Fruit fly (Drosophila melanogaster) whole organism, embryonic: Measurements from ENCODE around the gene CG15034.

Experiments used
- B-H1 ChIP-seq: fragments of 200-800 bp; sonication (Bioruptor generic); IDR thresholded peaks from 3 replicates; pipeline ENCODE4 v1.3.6; 2022; ENCODE audit warnings: missing biosample characterization, missing genetic modification characterization
- B-H2 ChIP-seq: fragments of 200-800 bp; sonication (Bioruptor generic); optimal IDR thresholded peaks from 2 replicates; lab custom pipeline; 2018; ENCODE audit warnings: missing biosample characterization, mild to moderate bottlenecking, missing genetic modification characterization
- Bdp1 ChIP-seq: fragments of 200-800 bp; sonication (Bioruptor generic); optimal IDR thresholded peaks from 3 replicates; lab custom pipeline; 2016; ENCODE audit warnings: missing biosample characterization, missing genetic modification characterization
- Blimp-1 ChIP-seq: fragments of 200-800 bp; sonication (Bioruptor generic); optimal IDR thresholded peaks from 3 replicates; lab custom pipeline; 2018; ENCODE audit warnings: missing biosample characterization, missing genetic modification characterization, mild to moderate bottlenecking, moderate library complexity, missing genetic modification reagents
- CG10321 ChIP-seq: fragments of 200-800 bp; sonication (Bioruptor generic); IDR thresholded peaks from 2 replicates; pipeline ENCODE4 v1.3.6; 2022; ENCODE audit warnings: missing biosample characterization, missing genetic modification characterization
- CG11247 ChIP-seq: fragments of 200-800 bp; sonication (Bioruptor generic); IDR thresholded peaks from 2 replicates; pipeline ENCODE4 v1.3.6; 2022; ENCODE audit warnings: missing biosample characterization, missing genetic modification characterization
- CG11560 ChIP-seq: fragments of 200-800 bp; sonication (Bioruptor generic); IDR thresholded peaks from 3 replicates; pipeline ENCODE4 v1.3.6; 2022; ENCODE audit warnings: missing biosample characterization, missing genetic modification characterization
- CG11723 ChIP-seq: fragments of 200-800 bp; sonication (Bioruptor generic); optimal IDR thresholded peaks from 2 replicates; lab custom pipeline; 2017; ENCODE audit warnings: missing biosample characterization, mild to moderate bottlenecking, missing genetic modification characterization
- CG13894 ChIP-seq: fragments of 200-800 bp; sonication (Bioruptor generic); optimal IDR thresholded peaks from 3 replicates; lab custom pipeline; 2018; ENCODE audit warnings: missing biosample characterization, mild to moderate bottlenecking, missing genetic modification characterization, moderate library complexity
- CG14965 ChIP-seq: fragments of 200-800 bp; sonication (Bioruptor generic); optimal IDR thresholded peaks from 2 replicates; lab custom pipeline; 2016; ENCODE audit warnings: missing biosample characterization, missing genetic modification characterization, borderline replicate concordance
- CG17912 ChIP-seq: fragments of 200-800 bp; sonication (Bioruptor generic); optimal IDR thresholded peaks from 2 replicates; lab custom pipeline; 2018; ENCODE audit warnings: missing biosample characterization, mild to moderate bottlenecking, missing genetic modification characterization
- CG18619 ChIP-seq: fragments of 200-800 bp; sonication (Bioruptor generic); optimal IDR thresholded peaks from 3 replicates; lab custom pipeline; 2017; ENCODE audit warnings: missing biosample characterization, mild to moderate bottlenecking, missing genetic modification characterization
- CG2129 ChIP-seq: fragments of 200-800 bp; sonication (Bioruptor generic); IDR thresholded peaks from 2 replicates; pipeline ENCODE4 v1.3.6; 2022; ENCODE audit warnings: missing biosample characterization, missing genetic modification characterization; ENCODE audit not compliant: partially characterized antibody
- CG2678 ChIP-seq: fragments of 200-800 bp; sonication (Bioruptor generic); optimal IDR thresholded peaks from 3 replicates; lab custom pipeline; 2019; ENCODE audit warnings: missing biosample characterization, mild to moderate bottlenecking, missing genetic modification characterization, moderate library complexity
- CG30431 ChIP-seq: fragments of 200-800 bp; sonication (Bioruptor generic); optimal IDR thresholded peaks from 2 replicates; lab custom pipeline; 2017; ENCODE audit warnings: missing biosample characterization, missing genetic modification characterization
- CG32532 ChIP-seq: fragments of 200-800 bp; sonication (Bioruptor generic); IDR thresholded peaks from 2 replicates; pipeline ENCODE4 v1.3.6; 2022; ENCODE audit warnings: missing biosample characterization, missing genetic modification characterization
- CG33213 ChIP-seq: fragments of 200-800 bp; sonication (Bioruptor generic); optimal IDR thresholded peaks from 3 replicates; lab custom pipeline; 2016; ENCODE audit warnings: missing biosample characterization, missing genetic modification characterization
- CG3407 ChIP-seq: fragments of 200-800 bp; sonication (Bioruptor generic); optimal IDR thresholded peaks from 2 replicates; lab custom pipeline; 2018; ENCODE audit warnings: missing biosample characterization, mild to moderate bottlenecking, missing genetic modification characterization
- CG43689 ChIP-seq: fragments of 200-800 bp; sonication (Bioruptor generic); IDR thresholded peaks from 2 replicates; pipeline ENCODE4 v1.3.6; 2022; ENCODE audit warnings: missing biosample characterization, missing genetic modification characterization
- CG4854 ChIP-seq: fragments of 200-800 bp; sonication (Bioruptor generic); optimal IDR thresholded peaks from 2 replicates; lab custom pipeline; 2016; ENCODE audit warnings: missing biosample characterization, missing genetic modification characterization, inconsistent platforms
- Camta ChIP-seq: fragments of 200-800 bp; sonication (Bioruptor generic); optimal IDR thresholded peaks from 2 replicates; lab custom pipeline; 2016; ENCODE audit warnings: missing biosample characterization, missing genetic modification characterization
- CrebB ChIP-seq: fragments of 200-800 bp; sonication (Bioruptor generic); optimal IDR thresholded peaks from 3 replicates; lab custom pipeline; 2018; ENCODE audit warnings: missing biosample characterization, mild to moderate bottlenecking, missing genetic modification characterization
- Dek ChIP-seq: fragments of 200-800 bp; sonication (Bioruptor generic); optimal IDR thresholded peaks from 3 replicates; lab custom pipeline; 2019; ENCODE audit warnings: missing biosample characterization, mild to moderate bottlenecking, missing genetic modification characterization, moderate library complexity
- Doc3 ChIP-seq: fragments of 200-800 bp; sonication (Bioruptor generic); IDR thresholded peaks from 3 replicates; pipeline ENCODE4 v1.3.6; 2022; ENCODE audit warnings: missing biosample characterization, missing genetic modification characterization; ENCODE audit not compliant: partially characterized antibody
- Fer3 ChIP-seq: fragments of 200-800 bp; sonication (Bioruptor generic); optimal IDR thresholded peaks from 2 replicates; lab custom pipeline; 2018; ENCODE audit warnings: missing biosample characterization, mild to moderate bottlenecking, missing genetic modification characterization, moderate library complexity
- Mes4 ChIP-seq: fragments of 200-800 bp; sonication (Bioruptor generic); optimal IDR thresholded peaks from 2 replicates; lab custom pipeline; 2016; ENCODE audit warnings: missing biosample characterization, missing genetic modification characterization
- Neu2 ChIP-seq: fragments of 200-800 bp; sonication (Bioruptor generic); optimal IDR thresholded peaks from 3 replicates; lab custom pipeline; 2016; ENCODE audit warnings: missing biosample characterization, missing genetic modification characterization, borderline replicate concordance
- Ptx1 ChIP-seq: fragments of 200-800 bp; sonication (Bioruptor generic); IDR thresholded peaks from 2 replicates; pipeline ENCODE4 v1.3.6; 2022; ENCODE audit warnings: missing biosample characterization, missing genetic modification characterization
- Scr ChIP-seq: fragments of 200-800 bp; sonication (Bioruptor generic); IDR thresholded peaks from 2 replicates; pipeline ENCODE4 v1.3.6; 2022; ENCODE audit warnings: missing biosample characterization, missing genetic modification characterization; ENCODE audit not compliant: partially characterized antibody
- YL-1 ChIP-seq: fragments of 200-800 bp; sonication (Bioruptor generic); optimal IDR thresholded peaks from 3 replicates; lab custom pipeline; 2017; ENCODE audit warnings: missing biosample characterization, mild to moderate bottlenecking, missing genetic modification characterization
- bbx ChIP-seq: fragments of 200-800 bp; sonication (Bioruptor generic); IDR thresholded peaks from 2 replicates; pipeline ENCODE4 v1.3.6; 2022; ENCODE audit warnings: missing biosample characterization, missing genetic modification characterization; ENCODE audit not compliant: partially characterized antibody
- bsh ChIP-seq, 2 experiments: fragments of 200-800 bp; sonication (Bioruptor generic); optimal IDR thresholded peaks; 2 replicates each; lab custom pipeline; 2017 to 2018; ENCODE audit warnings: mild to moderate bottlenecking in 2 of 2, missing biosample characterization in 2 of 2, missing genetic modification characterization in 2 of 2, moderate library complexity in 1 of 2
- cas ChIP-seq: fragments of 200-800 bp; sonication (Bioruptor generic); IDR thresholded peaks from 2 replicates; pipeline ENCODE4 v1.3.6; 2022; ENCODE audit warnings: missing biosample characterization, missing genetic modification characterization
- cato ChIP-seq: fragments of 200-800 bp; sonication (Bioruptor generic); optimal IDR thresholded peaks from 2 replicates; lab custom pipeline; 2016; ENCODE audit warnings: missing biosample characterization, missing genetic modification characterization, borderline replicate concordance
- exex ChIP-seq: fragments of 200-800 bp; sonication (Bioruptor generic); optimal IDR thresholded peaks from 4 replicates; lab custom pipeline; 2018; ENCODE audit warnings: missing biosample characterization, mild to moderate bottlenecking, missing genetic modification characterization, moderate library complexity
- eyg ChIP-seq: fragments of 200-800 bp; sonication (Bioruptor generic); optimal IDR thresholded peaks from 3 replicates; lab custom pipeline; 2016; ENCODE audit warnings: missing biosample characterization, missing genetic modification characterization
- gt ChIP-seq: fragments of 200-800 bp; sonication (Bioruptor generic); IDR thresholded peaks from 2 replicates; pipeline ENCODE4 v1.3.6; 2022; ENCODE audit warnings: missing biosample characterization, missing genetic modification characterization
- lilli ChIP-seq: fragments of 200-800 bp; sonication (Bioruptor generic); optimal IDR thresholded peaks from 3 replicates; lab custom pipeline; 2016; ENCODE audit warnings: missing biosample characterization, missing genetic modification characterization
- lmd ChIP-seq: fragments of 200-800 bp; sonication (Bioruptor generic); IDR thresholded peaks from 2 replicates; pipeline ENCODE4 v1.3.6; 2022; ENCODE audit warnings: missing biosample characterization, missing genetic modification characterization
- mirr ChIP-seq: fragments of 200-800 bp; sonication (Bioruptor generic); optimal IDR thresholded peaks from 3 replicates; lab custom pipeline; 2018; ENCODE audit warnings: missing biosample characterization, mild to moderate bottlenecking, missing genetic modification characterization
- nau ChIP-seq: fragments of 200-800 bp; sonication (Bioruptor generic); optimal IDR thresholded peaks from 3 replicates; lab custom pipeline; 2017; ENCODE audit warnings: missing biosample characterization, mild to moderate bottlenecking, missing genetic modification characterization, missing genetic modification reagents
- nom ChIP-seq: fragments of 200-800 bp; sonication (Bioruptor generic); optimal IDR thresholded peaks from 2 replicates; lab custom pipeline; 2017; ENCODE audit warnings: missing biosample characterization, missing genetic modification characterization, mild to moderate bottlenecking, moderate library complexity, missing genetic modification reagents
- org-1 ChIP-seq: fragments of 200-800 bp; sonication (Bioruptor generic); optimal IDR thresholded peaks from 2 replicates; lab custom pipeline; 2017; ENCODE audit warnings: missing biosample characterization, missing genetic modification characterization
- peb ChIP-seq: fragments of 200-800 bp; sonication (Bioruptor generic); IDR thresholded peaks from 2 replicates; pipeline ENCODE4 v1.3.6; 2022; ENCODE audit warnings: missing biosample characterization, missing genetic modification characterization
- pita ChIP-seq: fragments of 200-800 bp; sonication (Bioruptor generic); optimal IDR thresholded peaks from 2 replicates; lab custom pipeline; 2017; ENCODE audit warnings: missing biosample characterization, mild to moderate bottlenecking, missing genetic modification characterization
- sd ChIP-seq: fragments of 200-800 bp; sonication (Bioruptor generic); optimal IDR thresholded peaks from 3 replicates; lab custom pipeline; 2018; ENCODE audit warnings: missing biosample characterization, mild to moderate bottlenecking, missing genetic modification characterization, moderate library complexity
- sqz ChIP-seq: fragments of 200-800 bp; sonication (Bioruptor generic); optimal IDR thresholded peaks from 3 replicates; lab custom pipeline; 2018; ENCODE audit warnings: missing biosample characterization, mild to moderate bottlenecking, missing genetic modification characterization
- twi ChIP-seq: fragments of 200-800 bp; optimal IDR thresholded peaks from 2 replicates; lab custom pipeline; 2019; ENCODE audit warnings: missing biosample characterization, mild to moderate bottlenecking, missing genetic modification characterization, moderate library complexity
- tx ChIP-seq: fragments of 200-800 bp; sonication (Bioruptor generic); optimal IDR thresholded peaks from 2 replicates; lab custom pipeline; 2016; ENCODE audit warnings: missing biosample characterization, missing genetic modification characterization
- vvl ChIP-seq: fragments of 200-800 bp; sonication (Bioruptor generic); IDR thresholded peaks from 2 replicates; pipeline ENCODE4 v1.3.6; 2022; ENCODE audit warnings: missing biosample characterization, missing genetic modification characterization

Gene CG15034

DNA sequence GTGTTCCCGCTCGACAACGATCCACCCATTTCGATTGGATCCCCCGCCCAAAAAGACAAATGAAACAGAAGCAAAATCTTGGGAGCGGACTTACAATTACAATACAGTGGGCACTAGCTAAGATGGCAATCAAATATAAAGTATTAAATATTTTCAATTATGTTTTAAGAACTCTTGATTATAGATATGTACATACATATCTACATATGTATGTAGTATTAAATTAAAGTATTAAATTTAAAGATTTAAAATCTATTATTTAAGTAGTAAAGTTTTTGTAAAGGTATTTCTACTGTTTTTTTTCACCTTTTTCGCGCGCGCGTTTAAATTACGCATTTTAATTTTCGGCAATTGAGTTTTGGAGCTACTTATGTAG, 12.5 kb downstream of the CG15034 start (continued):
- no peak for TF ChIP-seq YL-1 (GFP tag; lab: Kevin White, UChicago)
- TF ChIP-seq exex (tag; lab: Kevin White, UChicago) = peak; percentile 18
- TF ChIP-seq bbx (GFP tag; lab: Robert Waterston, UW) = no peak
- TF ChIP-seq twi (tag; lab: Kevin White, UChicago) = peak; percentile 50
- TF ChIP-seq CG2678 (tag; lab: Kevin White, UChicago) = peak; percentile 90
- TF ChIP-seq bsh (GFP tag; optimal IDR thresholded peaks at IDR 0.05; lab: Kevin White, UChicago) = peak; percentile 2 to 87
- TF ChIP-seq org-1 (GFP tag; lab: Kevin White, UChicago) = peak; percentile 42
- TF ChIP-seq CG30431 = peak; percentile 38
- no peak for TF ChIP-seq CG17912 (GFP tag; lab: Kevin White, UChicago)
- TF ChIP-seq nom (GFP tag; lab: Kevin White, UChicago) = peak; percentile 35
- no peak for TF ChIP-seq Mes4
- TF ChIP-seq lmd (GFP tag; lab: Robert Waterston, UW) = peak; percentile 73
- peak; percentile 38; the same call in 1 of the 2 replicates for TF ChIP-seq peb
- no peak for TF ChIP-seq Doc3 (GFP tag; lab: Robert Waterston, UW)
- TF ChIP-seq CG32532 (GFP tag; lab: Robert Waterston, UW) = peak; percentile 87
- peak; percentile 58 for TF ChIP-seq CG13894 (tag; lab: Kevin White, UChicago)
- TF ChIP-seq cato (GFP tag; lab: Kevin White, UChicago) = peak; percentile 48
- no peak for TF ChIP-seq CG33213
- no peak for TF ChIP-seq tx (GFP tag; lab: Kevin White, UChicago)
- TF ChIP-seq sqz (GFP tag; lab: Kevin White, UChicago) = peak; percentile 62
- TF ChIP-seq CrebB (tag; lab: Kevin White, UChicago) = no peak
- no peak for TF ChIP-seq CG10321
- TF ChIP-seq Bdp1 (GFP tag; lab: Kevin White, UChicago) = no peak
- peak; percentile 78 for TF ChIP-seq CG18619 (GFP tag; lab: Kevin White, UChicago)
- no peak for TF ChIP-seq pita (GFP tag; lab: Kevin White, UChicago)
- TF ChIP-seq cas (GFP tag; lab: Robert Waterston, UW) = peak; percentile 62
- TF ChIP-seq B-H2 (GFP tag; lab: Kevin White, UChicago) = peak; percentile 33
- TF ChIP-seq lilli = no peak
- no peak for TF ChIP-seq Camta (GFP tag; lab: Kevin White, UChicago)
- TF ChIP-seq Blimp-1 (GFP tag; lab: Kevin White, UChicago) = peak; percentile 81
- no peak for TF ChIP-seq Neu2 (GFP tag; lab: Kevin White, UChicago)
- TF ChIP-seq CG11560 (tag; lab: Robert Waterston, UW) = peak; percentile 44; the same call in 1 of the 3 replicates
- TF ChIP-seq CG14965 (GFP tag; lab: Kevin White, UChicago) = no peak
- peak; percentile 42; the same call in 1 of the 2 replicates for TF ChIP-seq CG11247 (GFP tag; lab: Robert Waterston, UW)
- no peak for TF ChIP-seq nau (GFP tag; lab: Kevin White, UChicago)
- no peak for TF ChIP-seq gt (GFP tag; lab: Robert Waterston, UW)
- peak; percentile 35 for TF ChIP-seq CG3407 (GFP tag; lab: Kevin White, UChicago)
- peak; percentile 79 for TF ChIP-seq vvl (GFP tag; lab: Robert Waterston, UW)
- TF ChIP-seq CG43689 (GFP tag; lab: Robert Waterston, UW) = no peak
- peak; percentile 50 for TF ChIP-seq sd (tag; lab: Kevin White, UChicago)
- no peak for TF ChIP-seq CG2129 (GFP tag; lab: Robert Waterston, UW)
- TF ChIP-seq CG11723 (GFP tag; lab: Kevin White, UChicago) = peak; percentile 51
- no peak for TF ChIP-seq CG4854 (GFP tag; lab: Kevin White, UChicago)
- peak; percentile 76 for TF ChIP-seq Dek
- TF ChIP-seq Fer3 (tag; lab: Kevin White, UChicago) = peak; percentile 77
- TF ChIP-seq eyg (GFP tag; lab: Kevin White, UChicago) = no peak
- peak; percentile 33; the same call in 2 of the 3 replicates for TF ChIP-seq B-H1 (GFP tag; lab: Robert Waterston, UW)
- no peak for TF ChIP-seq mirr (GFP tag; lab: Kevin White, UChicago)
- TF ChIP-seq Ptx1 (GFP tag; lab: Robert Waterston, UW) = peak; percentile 86
- TF ChIP-seq Scr (GFP tag; lab: Robert Waterston, UW) = no peak
